Fruit fly (Drosophila melanogaster): ENCODE measurements around the gene Ziz.

Gene Ziz

dm6 chr2L:7442929-7443328, 53.2 kb downstream of the Ziz start (continued):
- TF ChIP-seq Ravus (GFP tag; IDR thresholded peaks at IDR 0.05) (peak; percentile 32), fd96Cb (tag; optimal IDR thresholded peaks at IDR 0.05) (no peak), Med (GFP tag) (peak; percentile 82), CG12155 (GFP tag; optimal IDR thresholded peaks at IDR 0.05) (peak; percentile 23), B-H1 (GFP tag; IDR thresholded peaks at IDR 0.05) (peak; percentile 13; the same call in 1 of the 3 replicates), Optix (GFP tag; IDR thresholded peaks at IDR 0.05) (no peak), CG7786 (GFP tag; optimal IDR thresholded peaks at IDR 0.05) (no peak), YL-1 (GFP tag; optimal IDR thresholded peaks at IDR 0.05) (no peak), Mad (GFP tag; optimal IDR thresholded peaks at IDR 0.05) (no peak), bsh (GFP tag; optimal IDR thresholded peaks at IDR 0.05) (no peak), CG1832 (GFP tag; optimal IDR thresholded peaks at IDR 0.05) (no peak), slp2 (GFP tag; optimal IDR thresholded peaks at IDR 0.05) (no peak), Rfx (GFP tag; IDR thresholded peaks at IDR 0.05) (peak; percentile 81), Hsf (GFP tag; optimal IDR thresholded peaks at IDR 0.05) (no peak), tap (tag; optimal IDR thresholded peaks at IDR 0.05) (no peak), Ssrp (tag; optimal IDR thresholded peaks at IDR 0.05) (no peak), CG3726 (GFP tag; IDR thresholded peaks at IDR 0.05) (no peak), Dek (tag; optimal IDR thresholded peaks at IDR 0.05) (peak; percentile 42), Chrac-16 (GFP tag; optimal IDR thresholded peaks at IDR 0.05) (no peak), CG10366 (GFP tag; IDR thresholded peaks at IDR 0.05) (peak; percentile 25; the same call in 1 of the 2 replicates), inv (GFP tag; IDR thresholded peaks at IDR 0.05; ENCODE audit: partially characterized antibody) (no peak), E2f2 (GFP tag; IDR thresholded peaks at IDR 0.05) (no peak), Fer2 (tag; optimal IDR thresholded peaks at IDR 0.05) (no peak), dm (GFP tag; optimal IDR thresholded peaks at IDR 0.05) (no peak), CG2875 (GFP tag; optimal IDR thresholded peaks at IDR 0.05) (no peak), repo (GFP tag; optimal IDR thresholded peaks at IDR 0.05) (no peak), Dll (GFP tag; IDR thresholded peaks at IDR 0.05; ENCODE audit: partially characterized antibody) (no peak), CG6689 (GFP tag; IDR thresholded peaks at IDR 0.05) (no peak; the same call in 1 of the 2 replicates), CG16779 (GFP tag; IDR thresholded peaks at IDR 0.05) (0 out of 2 replicates have a peak, but pooled peaks have one; percentile 7), Nf-YC (tag; optimal IDR thresholded peaks at IDR 0.05) (peak; percentile 29), nmo (GFP tag; optimal IDR thresholded peaks at IDR 0.05) (peak; percentile 5), CG10565 (GFP tag; optimal IDR thresholded peaks at IDR 0.05) (no peak), CG17328 (GFP tag; IDR thresholded peaks at IDR 0.05) (no peak), Max (GFP tag; optimal IDR thresholded peaks at IDR 0.05) (no peak), gt (GFP tag; IDR thresholded peaks at IDR 0.05) (no peak), Six4 (GFP tag; optimal IDR thresholded peaks at IDR 0.05) (no peak), kah (GFP tag; optimal IDR thresholded peaks at IDR 0.05) (no peak), grn (GFP tag; optimal IDR thresholded peaks at IDR 0.05) (no peak), CG7987 (GFP tag; optimal IDR thresholded peaks at IDR 0.05) (no peak), exex (tag; optimal IDR thresholded peaks at IDR 0.05) (no peak), CG10274 (GFP tag; optimal IDR thresholded peaks at IDR 0.05) (no peak), Spps (tag; optimal IDR thresholded peaks at IDR 0.05) (no peak), Rx (GFP tag; IDR thresholded peaks at IDR 0.05) (no peak), toy (GFP tag; IDR thresholded peaks at IDR 0.05) (no peak), dan (GFP tag; IDR thresholded peaks at IDR 0.05) (no peak), nom (GFP tag; optimal IDR thresholded peaks at IDR 0.05) (no peak), CG14441 (GFP tag; IDR thresholded peaks at IDR 0.05) (peak; percentile 67), vfl (GFP tag; optimal IDR thresholded peaks at IDR 0.05) (peak; percentile 34), sna (GFP tag; IDR thresholded peaks at IDR 0.05; ENCODE audit: partially characterized antibody) (no peak), CG31388 (GFP tag; optimal IDR thresholded peaks at IDR 0.05) (no peak), dysf (GFP tag; IDR thresholded peaks at IDR 0.05) (peak; percentile 65; the same call in 2 of the 3 replicates), eyg (GFP tag; optimal IDR thresholded peaks at IDR 0.05) (no peak)

All from whole organism, embryonic.